Fruit fly (Drosophila melanogaster): Measurements from ENCODE around the gene CG17572.

DNA sequence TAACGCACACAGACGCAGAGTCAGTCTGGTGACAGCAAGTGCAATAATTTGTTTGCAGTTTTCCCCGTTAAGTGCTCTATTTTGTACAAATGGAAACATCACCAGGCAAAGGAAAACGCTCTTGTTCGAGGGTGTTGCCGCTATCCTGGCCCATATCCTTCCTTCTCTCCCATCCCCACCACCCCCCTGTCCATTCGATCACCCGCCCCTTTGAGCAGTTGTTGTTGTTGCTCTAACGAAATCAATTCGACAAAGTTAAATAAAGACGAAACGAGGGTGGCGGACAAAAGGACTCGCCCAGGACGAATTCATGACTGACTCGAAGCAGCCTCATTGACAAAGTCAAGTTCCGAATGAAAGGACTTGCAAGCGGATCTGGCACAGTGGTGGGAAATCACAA is 15.4 kb upstream of the CG17572 start:
- TF ChIP-seq acj6 (GFP tag; optimal IDR thresholded peaks at IDR 0.05): no peak
- no peak for TF ChIP-seq salr (GFP tag; optimal IDR thresholded peaks at IDR 0.05)
- no peak for TF ChIP-seq Hr38 (GFP tag; optimal IDR thresholded peaks at IDR 0.05)

All from whole organism, prepupa.